Worm (Caenorhabditis elegans): ENCODE measurements around the gene ddx-46.
A peak's percentile ranks its signal among the peaks of the same experiment; 100 is the strongest.

Gene ddx-46

DNA sequence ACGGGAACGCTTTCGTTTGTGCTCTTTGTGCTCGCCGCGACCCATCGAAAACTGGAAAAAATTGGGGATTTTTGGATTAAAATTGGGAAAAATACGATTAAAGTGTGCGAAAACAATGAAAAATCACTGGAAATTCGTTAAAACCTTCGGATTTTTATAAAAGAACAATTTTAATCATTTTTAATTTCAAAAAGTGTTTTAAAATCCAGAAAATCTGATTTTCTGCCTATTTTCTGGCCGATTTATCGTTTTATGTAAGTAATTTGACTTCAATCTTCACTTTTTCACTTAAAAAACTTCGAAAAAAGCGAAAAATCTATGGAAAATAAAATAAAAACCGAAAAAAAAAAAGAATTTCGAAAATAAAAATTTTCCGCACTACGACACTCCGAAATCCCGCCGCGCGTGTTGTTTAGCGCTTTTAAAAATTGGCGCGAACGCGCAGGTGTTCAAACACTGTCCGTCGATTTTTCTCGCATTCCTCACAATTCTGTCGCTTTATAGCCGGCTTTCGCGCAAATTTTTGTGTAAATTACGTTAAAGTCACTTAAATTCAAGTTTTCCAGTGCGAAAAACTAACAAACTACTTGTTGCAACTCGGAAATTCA is at the start of gene ddx-46, which contains the start of gene F53H1.4:
Gene ddx-46 (minus strand): TSS at position 51 of the 608 bp plus-strand sequence.
Gene F53H1.4 (plus strand): TSS at position 567 of the 608 bp plus-strand sequence.
- TF ChIP-seq lin-39 (tag; optimal IDR thresholded peaks at IDR 0.05) (peak; percentile 40), nfya-1 (tag; optimal IDR thresholded peaks at IDR 0.05; ENCODE audit: insufficient read depth) (peak; percentile 55), hmg-11 (tag; optimal IDR thresholded peaks at IDR 0.05) (peak; percentile 43), nhr-23 (tag; optimal IDR thresholded peaks at IDR 0.05) (peak; percentile 7), pha-4 (tag; optimal IDR thresholded peaks at IDR 0.05) (peak; percentile 8), lin-15B (tag; optimal IDR thresholded peaks at IDR 0.05) (peak; percentile 86), daf-12 (tag; optimal IDR thresholded peaks at IDR 0.05) (no peak), ztf-11 (tag; optimal IDR thresholded peaks at IDR 0.05) (no peak)

DNA sequence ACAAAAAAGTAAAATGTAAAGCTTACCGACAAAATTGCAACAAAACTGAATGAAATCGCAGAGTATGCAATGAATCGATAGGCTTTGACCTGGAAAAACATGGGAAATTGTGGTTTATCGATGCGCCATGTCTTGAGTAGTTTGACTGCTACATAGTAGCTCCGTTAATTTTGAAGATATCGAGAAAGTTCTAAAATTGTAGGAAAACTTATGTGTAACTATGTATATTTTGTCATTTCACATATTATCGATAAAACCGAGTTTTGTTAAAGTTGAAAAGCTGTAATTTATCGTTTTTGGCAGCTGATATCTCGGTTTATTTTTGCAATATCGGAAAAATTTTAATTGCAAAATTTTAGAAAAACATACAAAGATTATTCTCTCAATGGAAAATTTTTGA is 49.7 kb upstream of the ddx-46 start, which contains the start of gene col-105:
Gene col-105 (minus strand): TSS at position 101 of the 400 bp plus-strand sequence.
- TF ChIP-seq snpc-4 (tag; optimal IDR thresholded peaks at IDR 0.05) (no peak), R02D3.7 (tag; optimal IDR thresholded peaks at IDR 0.05) (no peak), nhr-28 (tag; optimal IDR thresholded peaks at IDR 0.05) (no peak), mdl-1 (tag; optimal IDR thresholded peaks at IDR 0.05) (no peak), nhr-12 (tag; optimal IDR thresholded peaks at IDR 0.05) (no peak), nhr-76 (tag; optimal IDR thresholded peaks at IDR 0.05) (no peak), nhr-23 (tag; optimal IDR thresholded peaks at IDR 0.05) (no peak)

DNA sequence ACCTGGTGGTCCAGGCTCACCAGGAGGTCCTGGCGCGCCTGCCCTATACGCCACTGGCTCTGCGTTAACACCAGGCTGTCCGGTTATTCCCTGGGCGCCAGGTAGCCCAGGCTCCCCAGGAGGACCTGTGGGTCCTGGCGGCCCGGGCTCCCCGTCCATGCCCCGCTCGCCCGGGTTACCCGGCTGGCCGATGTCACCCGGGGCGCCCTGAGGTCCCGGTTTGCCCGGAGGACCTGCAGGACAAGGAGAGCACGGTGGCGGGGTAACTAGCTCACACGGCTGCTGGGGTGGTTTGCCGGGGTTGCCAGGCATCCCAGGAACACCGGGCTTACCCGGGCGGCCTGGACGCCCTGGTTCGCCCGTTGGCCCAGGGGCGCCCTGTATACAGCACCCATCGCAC is 48.7 kb upstream of the ddx-46 start:
- no peak for TF ChIP-seq pha-4 (tag; optimal IDR thresholded peaks at IDR 0.05)
- no peak for TF ChIP-seq pqm-1 (tag; optimal IDR thresholded peaks at IDR 0.05)
- no peak for TF ChIP-seq ztf-4 (tag; optimal IDR thresholded peaks at IDR 0.05)
- TF ChIP-seq egl-5 (tag; optimal IDR thresholded peaks at IDR 0.05): no peak
- TF ChIP-seq egl-27 (tag; optimal IDR thresholded peaks at IDR 0.05): no peak
- TF ChIP-seq nhr-67 (tag; optimal IDR thresholded peaks at IDR 0.05): no peak
- no peak for TF ChIP-seq elt-2 (tag; optimal IDR thresholded peaks at IDR 0.05)
- no peak for TF ChIP-seq snpc-4 (tag; optimal IDR thresholded peaks at IDR 0.05)
- TF ChIP-seq nhr-28 (tag; optimal IDR thresholded peaks at IDR 0.05): no peak

DNA sequence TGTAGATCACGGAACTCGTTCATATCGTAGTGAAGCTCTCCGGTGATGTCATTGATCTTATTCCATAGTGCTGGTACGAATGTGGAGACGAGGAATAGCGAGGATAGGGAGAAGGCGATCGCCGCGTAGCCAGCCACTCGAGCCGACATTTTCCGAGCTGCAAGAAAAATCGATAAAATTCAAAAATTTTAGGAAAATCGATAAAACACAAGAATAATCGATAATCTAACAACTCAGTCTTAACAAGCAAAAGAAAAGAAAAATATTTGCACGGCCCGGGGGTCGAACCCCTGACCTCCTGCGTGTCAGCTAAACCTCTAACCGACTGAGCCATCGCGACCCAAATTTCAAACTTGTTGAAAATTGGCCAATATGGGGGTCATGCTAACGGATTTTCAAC is 45.7 kb upstream of the ddx-46 start, which contains the start of gene col-104:
Gene col-104 (minus strand): TSS at position 159 of the 400 bp plus-strand sequence.
- no peak for TF ChIP-seq tbx-2 (tag; optimal IDR thresholded peaks at IDR 0.05)
- no peak for TF ChIP-seq unc-62 (GFP tag; optimal IDR thresholded peaks at IDR 0.05)
- peak; percentile 53 for TF ChIP-seq ceh-28 (tag; optimal IDR thresholded peaks at IDR 0.05)
- TF ChIP-seq mdl-1 (tag; optimal IDR thresholded peaks at IDR 0.05): no peak
- TF ChIP-seq mml-1 (tag; optimal IDR thresholded peaks at IDR 0.05): no peak
- TF ChIP-seq nhr-28 (tag; optimal IDR thresholded peaks at IDR 0.05): no peak

DNA sequence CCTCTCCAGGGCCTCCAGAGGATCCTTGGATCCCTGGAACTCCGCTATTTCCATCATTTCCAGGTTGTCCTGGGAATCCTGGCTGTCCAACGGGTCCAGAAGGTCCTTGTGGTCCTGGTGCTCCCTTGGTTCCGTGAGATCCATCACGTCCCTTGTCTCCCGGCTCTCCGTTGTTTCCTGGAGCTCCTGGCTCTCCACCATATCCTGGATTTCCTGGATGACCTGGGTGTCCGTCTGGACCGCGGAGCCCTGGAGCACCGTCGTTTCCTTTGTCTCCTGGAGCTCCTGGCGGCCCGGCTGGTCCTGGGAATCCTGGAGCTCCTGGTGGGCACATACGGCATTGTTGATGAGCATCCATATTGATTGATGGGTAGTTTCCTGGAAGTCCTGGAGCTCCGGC is 44.4 kb upstream of the ddx-46 start:
- TF ChIP-seq ztf-4 (tag; optimal IDR thresholded peaks at IDR 0.05) (no peak), nfya-1 (tag; optimal IDR thresholded peaks at IDR 0.05; ENCODE audit: insufficient read depth) (no peak), unc-62 (GFP tag; optimal IDR thresholded peaks at IDR 0.05) (no peak), ama-1 (optimal IDR thresholded peaks at IDR 0.05) (no peak), aly-2 (tag; optimal IDR thresholded peaks at IDR 0.05) (no peak), mml-1 (tag; optimal IDR thresholded peaks at IDR 0.05) (no peak), hmg-11 (tag; optimal IDR thresholded peaks at IDR 0.05) (no peak), ceh-28 (tag; optimal IDR thresholded peaks at IDR 0.05) (no peak), fkh-10 (GFP tag; optimal IDR thresholded peaks at IDR 0.05) (no peak), mdl-1 (tag; optimal IDR thresholded peaks at IDR 0.05) (no peak), nhr-11 (tag; optimal IDR thresholded peaks at IDR 0.05) (no peak), nhr-76 (tag; optimal IDR thresholded peaks at IDR 0.05) (no peak), pha-4 (tag; optimal IDR thresholded peaks at IDR 0.05) (no peak), skn-1 (tag; optimal IDR thresholded peaks at IDR 0.05) (no peak)

DNA sequence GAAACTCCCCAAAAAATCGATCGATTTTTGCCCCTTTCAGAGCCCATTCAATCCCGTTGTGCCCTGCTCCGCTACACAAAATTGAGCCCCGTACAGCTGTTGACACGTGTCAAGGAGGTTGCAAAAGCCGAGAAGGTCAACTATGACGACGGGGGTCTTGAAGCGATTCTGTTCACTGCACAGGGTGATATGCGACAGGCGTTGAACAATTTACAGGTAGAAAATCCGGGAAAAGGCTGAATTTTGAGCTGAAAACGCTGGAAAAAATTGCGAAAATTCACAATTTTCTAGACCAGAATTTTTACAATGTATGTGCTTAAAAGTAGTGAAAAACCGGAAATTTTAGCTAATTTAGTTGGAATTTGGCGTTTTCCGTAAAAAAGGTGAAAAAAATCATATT is 39.9 kb upstream of the ddx-46 start:
- TF ChIP-seq nhr-77 (tag; optimal IDR thresholded peaks at IDR 0.05) (no peak), sea-2 (GFP tag; optimal IDR thresholded peaks at IDR 0.05) (no peak), nhr-25 (tag; optimal IDR thresholded peaks at IDR 0.05) (no peak)

Measured in whole organism, L3 larva.